Worm (Caenorhabditis elegans) whole organism, L1 larva: ENCODE measurements around the gene sto-3.

ENCODE experiments used
- C04F5.9 ChIP-seq: sonication (generic microtip); optimal IDR thresholded peaks from 2 replicates; lab custom pipeline; 2016; ENCODE audit warnings: missing genetic modification characterization, missing compliant biosample characterization
- C16A3.4 ChIP-seq: fragments of 150-350 bp; optimal IDR thresholded peaks from 2 replicates; lab custom pipeline; 2014; ENCODE audit warnings: missing biosample characterization, missing genetic modification characterization
- C34B4.2 ChIP-seq: sonication (generic microtip); optimal IDR thresholded peaks from 2 replicates; lab custom pipeline; 2017; ENCODE audit warnings: mild to moderate bottlenecking, missing genetic modification characterization, missing compliant biosample characterization
- F16B12.6 ChIP-seq: fragments of 150-350 bp; optimal IDR thresholded peaks from 2 replicates; lab custom pipeline; 2014; ENCODE audit warnings: missing biosample characterization, missing genetic modification characterization
- aha-1 ChIP-seq: fragments of 150-350 bp; optimal IDR thresholded peaks from 2 replicates; lab custom pipeline; 2014; ENCODE audit warnings: missing biosample characterization, missing genetic modification characterization
- aly-2 ChIP-seq: fragments of 150-350 bp; optimal IDR thresholded peaks from 2 replicates; lab custom pipeline; 2014; ENCODE audit warnings: missing biosample characterization, missing genetic modification characterization
- blmp-1 ChIP-seq: fragments of 150-350 bp; optimal IDR thresholded peaks from 2 replicates; lab custom pipeline; 2014; ENCODE audit warnings: missing biosample characterization, missing genetic modification characterization
- ceh-63 ChIP-seq: fragments of 200-800 bp; sonication (Bioruptor generic); optimal IDR thresholded peaks from 2 replicates; lab custom pipeline; 2018; ENCODE audit warnings: mild to moderate bottlenecking, missing genetic modification characterization, missing compliant biosample characterization
- ceh-90 ChIP-seq: sonication (generic microtip); optimal IDR thresholded peaks from 2 replicates; lab custom pipeline; 2016; ENCODE audit warnings: missing genetic modification characterization, missing compliant biosample characterization
- ces-1 ChIP-seq: fragments of 150-350 bp; optimal IDR thresholded peaks from 2 replicates; lab custom pipeline; 2014; ENCODE audit warnings: missing biosample characterization, missing genetic modification reagents, missing genetic modification characterization
- dpl-1 ChIP-seq, 3 experiments: fragments of 150-350 bp in 2 of 3; sonication (generic microtip) in 1 of 3; optimal IDR thresholded peaks; 2 replicates each; lab custom pipeline; 2014 to 2017; ENCODE audit warnings: missing biosample characterization in 3 of 3, missing genetic modification characterization in 3 of 3, missing genetic modification reagents in 3 of 3
- efl-1 ChIP-seq, 4 experiments: fragments of 150-350 bp; optimal IDR thresholded peaks in 3 of 4; peaks in 1 of 4; 1 replicate in 1 of 4; 2 replicates in 3 of 4; lab custom pipeline; 2014; ENCODE audit warnings: missing biosample characterization in 2 of 4, missing genetic modification characterization in 2 of 4, missing genetic modification reagents in 2 of 4
- efl-3 ChIP-seq: fragments of 200-800 bp; sonication (Bioruptor generic); optimal IDR thresholded peaks from 2 replicates; lab custom pipeline; 2018; ENCODE audit warnings: mild to moderate bottlenecking, missing genetic modification characterization, missing compliant biosample characterization
- egl-13 ChIP-seq: sonication (generic microtip); optimal IDR thresholded peaks from 2 replicates; lab custom pipeline; 2016; ENCODE audit warnings: missing genotype, missing genetic modification reagents, missing genetic modification characterization, missing compliant biosample characterization
- egl-27 ChIP-seq, 2 experiments: fragments of 150-350 bp in 1 of 2; sonication (generic microtip); optimal IDR thresholded peaks; 3 replicates each; lab custom pipeline; 2017 to 2018; ENCODE audit warnings: missing biosample characterization in 2 of 2, missing genetic modification characterization in 2 of 2, missing genetic modification reagents in 2 of 2
- elt-2 ChIP-seq: sonication (generic microtip); optimal IDR thresholded peaks from 2 replicates; lab custom pipeline; 2016; ENCODE audit warnings: missing genetic modification characterization, mild to moderate bottlenecking, inconsistent platforms, missing compliant biosample characterization, missing genetic modification reagents
- ets-5 ChIP-seq: fragments of 200-800 bp; sonication (Bioruptor generic); IDR thresholded peaks from 2 replicates; pipeline ENCODE4 v1.3.6; 2022; ENCODE audit warnings: missing genetic modification characterization, missing compliant biosample characterization
- fkh-10 ChIP-seq: sonication (generic microtip); optimal IDR thresholded peaks from 2 replicates; lab custom pipeline; 2017; ENCODE audit warnings: missing biosample characterization, missing genetic modification reagents, missing genetic modification characterization
- fos-1 ChIP-seq: fragments of 150-350 bp; optimal IDR thresholded peaks from 2 replicates; lab custom pipeline; 2014; ENCODE audit warnings: missing biosample characterization, missing genetic modification characterization
- grh-1 ChIP-seq: fragments of 200-800 bp; sonication (Bioruptor generic); IDR thresholded peaks from 2 replicates; pipeline ENCODE4 v1.3.6; 2022; ENCODE audit warnings: missing genetic modification reagents, missing genetic modification characterization, missing compliant biosample characterization
- hlh-17 ChIP-seq: fragments of 200-800 bp; sonication (Bioruptor generic); optimal IDR thresholded peaks from 2 replicates; lab custom pipeline; 2018; ENCODE audit warnings: missing genetic modification characterization, mild to moderate bottlenecking, missing compliant biosample characterization, moderate library complexity, borderline replicate concordance
- lin-13 ChIP-seq: fragments of 150-350 bp; optimal IDR thresholded peaks from 2 replicates; lab custom pipeline; 2014; ENCODE audit warnings: missing biosample characterization, missing genetic modification reagents, missing genetic modification characterization
- lin-14 ChIP-seq: fragments of 200-800 bp; sonication (Bioruptor generic); optimal IDR thresholded peaks from 2 replicates; lab custom pipeline; 2018; ENCODE audit warnings: mild to moderate bottlenecking, missing genetic modification characterization, moderate library complexity, missing compliant biosample characterization
- lin-15B ChIP-seq: fragments of 150-350 bp; sonication (generic microtip); optimal IDR thresholded peaks from 3 replicates; lab custom pipeline; 2014; ENCODE audit warnings: missing biosample characterization, missing genetic modification characterization
- lin-35 ChIP-seq, 2 experiments: fragments of 150-350 bp; optimal IDR thresholded peaks; 2 replicates each; lab custom pipeline; 2014; ENCODE audit warnings: missing biosample characterization in 2 of 2, missing genetic modification characterization in 2 of 2, missing genetic modification reagents in 2 of 2
- lir-3 ChIP-seq: sonication (generic microtip); optimal IDR thresholded peaks from 2 replicates; lab custom pipeline; 2016; ENCODE audit warnings: mild to moderate bottlenecking, missing genetic modification characterization, moderate library complexity, missing compliant biosample characterization; ENCODE audit not compliant: poor library complexity
- lsy-2 ChIP-seq, 2 experiments: fragments of 150-350 bp; optimal IDR thresholded peaks; 2 replicates each; lab custom pipeline; 2014; ENCODE audit warnings: missing biosample characterization in 2 of 2, missing genetic modification characterization in 2 of 2
- mdl-1 ChIP-seq, 2 experiments: fragments of 150-350 bp; optimal IDR thresholded peaks; 2 replicates each; lab custom pipeline; 2014 to 2017; ENCODE audit warnings: missing biosample characterization in 2 of 2, missing genetic modification characterization in 2 of 2, inconsistent platforms in 1 of 2
- nhr-11 ChIP-seq: fragments of 150-350 bp; optimal IDR thresholded peaks from 2 replicates; lab custom pipeline; 2014; ENCODE audit warnings: missing biosample characterization, missing genetic modification characterization
- nhr-12 ChIP-seq: sonication (generic microtip); optimal IDR thresholded peaks from 2 replicates; lab custom pipeline; 2017; ENCODE audit warnings: missing biosample characterization, missing genetic modification characterization
- nhr-20 ChIP-seq: sonication (generic microtip); optimal IDR thresholded peaks from 2 replicates; lab custom pipeline; 2016; ENCODE audit warnings: mild to moderate bottlenecking, missing genetic modification characterization, missing compliant biosample characterization
- nhr-237 ChIP-seq: fragments of 150-350 bp; optimal IDR thresholded peaks from 2 replicates; lab custom pipeline; 2014; ENCODE audit warnings: missing biosample characterization, missing genetic modification characterization
- nhr-47 ChIP-seq: sonication (generic microtip); optimal IDR thresholded peaks from 2 replicates; lab custom pipeline; 2016; ENCODE audit warnings: mild to moderate bottlenecking, missing genetic modification characterization, moderate library complexity, missing compliant biosample characterization
- nhr-71 ChIP-seq: sonication (generic microtip); optimal IDR thresholded peaks from 2 replicates; lab custom pipeline; 2016; ENCODE audit warnings: mild to moderate bottlenecking, missing genetic modification characterization, moderate library complexity, missing compliant biosample characterization
- nhr-84 ChIP-seq: sonication (generic microtip); optimal IDR thresholded peaks from 2 replicates; lab custom pipeline; 2017; ENCODE audit warnings: missing biosample characterization, missing genetic modification characterization
- nhr-85 ChIP-seq: sonication (generic microtip); peaks from one replicate; lab custom pipeline; 2016; ENCODE audit warnings: missing genetic modification characterization, inconsistent platforms, missing compliant biosample characterization
- nhr-90 ChIP-seq: sonication (generic microtip); optimal IDR thresholded peaks from 2 replicates; lab custom pipeline; 2016; ENCODE audit warnings: mild to moderate bottlenecking, missing genetic modification characterization, missing compliant biosample characterization; ENCODE audit not compliant: poor library complexity
- rnt-1 ChIP-seq: sonication (generic microtip); optimal IDR thresholded peaks from 2 replicates; lab custom pipeline; 2016; ENCODE audit warnings: mild to moderate bottlenecking, missing genetic modification characterization, moderate library complexity, missing compliant biosample characterization
- skn-1 ChIP-seq: fragments of 150-350 bp; optimal IDR thresholded peaks from 2 replicates; lab custom pipeline; 2014; ENCODE audit warnings: missing biosample characterization, missing genetic modification characterization
- snpc-4 ChIP-seq: fragments of 150-350 bp; optimal IDR thresholded peaks from 2 replicates; lab custom pipeline; 2014; ENCODE audit warnings: missing biosample characterization, missing genetic modification characterization
- snu-23 ChIP-seq: sonication (generic microtip); optimal IDR thresholded peaks from 2 replicates; lab custom pipeline; 2016; ENCODE audit warnings: missing genetic modification characterization, missing compliant biosample characterization
- sox-4 ChIP-seq: sonication (generic microtip); optimal IDR thresholded peaks from 2 replicates; lab custom pipeline; 2016; ENCODE audit warnings: missing genetic modification characterization, missing compliant biosample characterization
- sptf-1 ChIP-seq: fragments of 150-350 bp; optimal IDR thresholded peaks from 2 replicates; lab custom pipeline; 2014; ENCODE audit warnings: missing biosample characterization, missing genetic modification characterization
- sup-37 ChIP-seq: fragments of 200-800 bp; sonication (Bioruptor generic); optimal IDR thresholded peaks from 2 replicates; lab custom pipeline; 2018; ENCODE audit warnings: mild to moderate bottlenecking, missing genetic modification characterization, missing compliant biosample characterization
- swsn-7 ChIP-seq: sonication (generic microtip); optimal IDR thresholded peaks from 2 replicates; lab custom pipeline; 2016; ENCODE audit warnings: missing genetic modification characterization, missing compliant biosample characterization
- tbx-2 ChIP-seq: sonication (generic microtip); optimal IDR thresholded peaks from 2 replicates; lab custom pipeline; 2016; ENCODE audit warnings: missing genetic modification characterization, missing compliant biosample characterization
- tlp-1 ChIP-seq: fragments of 150-350 bp; optimal IDR thresholded peaks from 2 replicates; lab custom pipeline; 2014; ENCODE audit warnings: missing biosample characterization, missing genetic modification characterization
- unc-30 ChIP-seq: sonication (generic microtip); optimal IDR thresholded peaks from 2 replicates; lab custom pipeline; 2017; ENCODE audit warnings: missing biosample characterization, missing genetic modification characterization
- unc-98 ChIP-seq: fragments of 200-800 bp; sonication (Bioruptor generic); IDR thresholded peaks from 2 replicates; pipeline ENCODE4 v1.3.6; 2022; ENCODE audit warnings: missing genetic modification characterization, missing compliant biosample characterization
- vab-15 ChIP-seq: sonication (generic microtip); optimal IDR thresholded peaks from 2 replicates; lab custom pipeline; 2017; ENCODE audit warnings: missing genotype, mild to moderate bottlenecking, missing genetic modification characterization, missing compliant biosample characterization
- xbp-1 ChIP-seq: sonication (generic microtip); optimal IDR thresholded peaks from 2 replicates; lab custom pipeline; 2016; ENCODE audit warnings: missing genetic modification characterization, missing compliant biosample characterization
- zag-1 ChIP-seq: fragments of 150-350 bp; optimal IDR thresholded peaks from 2 replicates; lab custom pipeline; 2014; ENCODE audit warnings: missing biosample characterization, missing genetic modification characterization
- zip-4 ChIP-seq: fragments of 200-800 bp; sonication (Bioruptor generic); optimal IDR thresholded peaks from 2 replicates; lab custom pipeline; 2018; ENCODE audit warnings: mild to moderate bottlenecking, missing genetic modification characterization, moderate library complexity, missing compliant biosample characterization

sto-3 gene

ce11 chrX:11645517-11645916, 23.6 kb upstream of the sto-3 start:
- TF ChIP-seq sox-4 (tag; lab: Kevin White, UChicago) (no peak), C04F5.9 (tag; lab: Kevin White, UChicago) (no peak), xbp-1 (tag; lab: Kevin White, UChicago) (no peak), lsy-2 (tag; optimal IDR thresholded peaks at IDR 0.05; lab: Kevin White, UChicago) (peak in 1 of 2 experiments; percentile 2), rnt-1 (peak; percentile 35), C34B4.2 (tag; lab: Kevin White, UChicago) (no peak), vab-15 (no peak), nhr-47 (peak; percentile 35), blmp-1 (tag; lab: Kevin White, UChicago) (peak; percentile 23), lin-35 (GFP tag; optimal IDR thresholded peaks at IDR 0.05; lab: Kevin White, UChicago) (no peak), F16B12.6 (tag; lab: Kevin White, UChicago) (no peak), unc-98 (GFP tag; lab: Robert Waterston, UW) (no peak), nhr-90 (peak; percentile 58), unc-30 (tag; lab: Kevin White, UChicago) (no peak), snpc-4 (tag; lab: Kevin White, UChicago) (no peak), aha-1 (no peak), nhr-20 (tag; lab: Kevin White, UChicago) (peak; percentile 43), ceh-63 (GFP tag; lab: Kevin White, UChicago) (no peak), egl-13 (tag; lab: Kevin White, UChicago) (no peak), sptf-1 (tag; lab: Kevin White, UChicago) (no peak), tbx-2 (tag; lab: Kevin White, UChicago) (peak; percentile 25), egl-27 (tag; optimal IDR thresholded peaks at IDR 0.05; lab: Kevin White, UChicago) (no peak), elt-2 (tag; lab: Kevin White, UChicago) (peak; percentile 27), lin-15B (tag; lab: Kevin White, UChicago) (no peak), dpl-1 (GFP tag; optimal IDR thresholded peaks at IDR 0.05; lab: Kevin White, UChicago) (no peak), fos-1 (tag; lab: Kevin White, UChicago) (no peak), nhr-11 (tag; lab: Kevin White, UChicago) (no peak), nhr-84 (no peak), lir-3 (no peak), aly-2 (no peak), zag-1 (tag; lab: Kevin White, UChicago) (no peak), ceh-90 (no peak), skn-1 (tag; lab: Kevin White, UChicago) (peak; percentile 20), hlh-17 (GFP tag; lab: Kevin White, UChicago) (no peak), ets-5 (GFP tag; lab: Robert Waterston, UW) (no peak), mdl-1 (tag; optimal IDR thresholded peaks at IDR 0.05; lab: Kevin White, UChicago) (peak in 1 of 2 experiments; percentile 40), sup-37 (no peak), nhr-71 (tag; lab: Kevin White, UChicago) (peak; percentile 62), efl-1 (optimal IDR thresholded peaks at IDR 0.05; lab: Kevin White, UChicago) (no peak), efl-1 (GFP tag; optimal IDR thresholded peaks at IDR 0.05 in 1 of 2; lab: Kevin White, UChicago) (no peak), snu-23 (GFP tag; lab: Kevin White, UChicago) (peak; percentile 49), fkh-10 (GFP tag; lab: Kevin White, UChicago) (no peak), nhr-237 (tag; lab: Kevin White, UChicago) (no peak), zip-4 (GFP tag; lab: Kevin White, UChicago) (no peak), nhr-85 (tag; lab: Kevin White, UChicago) (no peak), swsn-7 (tag; lab: Kevin White, UChicago) (peak; percentile 21), grh-1 (no peak), efl-3 (GFP tag; lab: Kevin White, UChicago) (no peak), lin-13 (GFP tag; lab: Kevin White, UChicago) (no peak), lin-14 (GFP tag; lab: Kevin White, UChicago) (peak; percentile 5), tlp-1 (no peak), C16A3.4 (tag; lab: Kevin White, UChicago) (peak; percentile 25), nhr-12 (tag; lab: Kevin White, UChicago) (no peak), ces-1 (no peak)
